Worm (Caenorhabditis elegans): ENCODE results near the gene acr-24.

The acr-24 gene

ce11 chrIV:15472387-15472859, 24.9 kb upstream of the acr-24 start, which contains the start of gene Y73F8A.27:
TSS of gene Y73F8A.27 (plus strand) at chrIV:15472809.
- peak; percentile 84 for TF ChIP-seq nhr-77 (tag; optimal IDR thresholded peaks at IDR 0.05)
- peak; percentile 78 for TF ChIP-seq zip-4 (GFP tag; optimal IDR thresholded peaks at IDR 0.05)
- peak; percentile 90 for TF ChIP-seq irx-1 (tag; optimal IDR thresholded peaks at IDR 0.05)
- peak; percentile 51 for TF ChIP-seq mef-2 (tag; optimal IDR thresholded peaks at IDR 0.05)
- TF ChIP-seq lin-39 (tag; optimal IDR thresholded peaks at IDR 0.05) = peak; percentile 93
- peak; percentile 89 for TF ChIP-seq ceh-88 (GFP tag; IDR thresholded peaks at IDR 0.05)
- TF ChIP-seq lin-35 (GFP tag; optimal IDR thresholded peaks at IDR 0.05) = peak; percentile 82 to 91
- no peak for TF ChIP-seq hlh-17 (GFP tag; optimal IDR thresholded peaks at IDR 0.05; ENCODE audit: borderline replicate concordance)
- TF ChIP-seq ceh-82 (tag; optimal IDR thresholded peaks at IDR 0.05) = peak; percentile 90 to 93 (median 93)
- TF ChIP-seq xbp-1 (tag; optimal IDR thresholded peaks at IDR 0.05) = peak; percentile 95
- TF ChIP-seq mab-9 (GFP tag; IDR thresholded peaks at IDR 0.05) = peak; percentile 83
- TF ChIP-seq blmp-1 (tag; optimal IDR thresholded peaks at IDR 0.05) = peak; percentile 76
- TF ChIP-seq efl-1 (optimal IDR thresholded peaks at IDR 0.05) = peak; percentile 89 to 94
- peak; percentile 81 to 98 for TF ChIP-seq efl-1 (GFP tag; optimal IDR thresholded peaks at IDR 0.05 in 1 of 2)
- TF ChIP-seq nhr-76 (tag; optimal IDR thresholded peaks at IDR 0.05) = no peak
- TF ChIP-seq egl-27 (tag; optimal IDR thresholded peaks at IDR 0.05) = no peak
- TF ChIP-seq lin-15B (tag; optimal IDR thresholded peaks at IDR 0.05) = peak; percentile 97
- TF ChIP-seq unc-30 (tag; optimal IDR thresholded peaks at IDR 0.05) = no peak
- TF ChIP-seq snpc-4 (tag; optimal IDR thresholded peaks at IDR 0.05) = peak; percentile 82
- TF ChIP-seq C34B4.2 (tag; optimal IDR thresholded peaks at IDR 0.05) = peak; percentile 47
- TF ChIP-seq snu-23 (GFP tag; optimal IDR thresholded peaks at IDR 0.05) = peak; percentile 97
- TF ChIP-seq lin-13 (GFP tag; optimal IDR thresholded peaks at IDR 0.05) = peak; percentile 93
- TF ChIP-seq nhr-237 (tag; optimal IDR thresholded peaks at IDR 0.05) = peak; percentile 76
- TF ChIP-seq grh-1 (GFP tag; IDR thresholded peaks at IDR 0.05) = peak; percentile 89
- TF ChIP-seq nhr-71 (tag; optimal IDR thresholded peaks at IDR 0.05) = peak; percentile 97
- peak; percentile 79 to 86 (median 85) for TF ChIP-seq dpl-1 (GFP tag; optimal IDR thresholded peaks at IDR 0.05)
- TF ChIP-seq pqm-1 (tag; optimal IDR thresholded peaks at IDR 0.05) = no peak
- peak; percentile 93 for TF ChIP-seq egl-13 (tag; optimal IDR thresholded peaks at IDR 0.05)
- peak; percentile 4 for TF ChIP-seq fkh-4 (tag; optimal IDR thresholded peaks at IDR 0.05; ENCODE audit: borderline replicate concordance)
- TF ChIP-seq skn-1 (tag; optimal IDR thresholded peaks at IDR 0.05) = peak; percentile 94
- TF ChIP-seq pag-3 (tag; optimal IDR thresholded peaks at IDR 0.05; ENCODE audit: borderline replicate concordance, insufficient read depth) = no peak
- TF ChIP-seq pax-3 (tag; optimal IDR thresholded peaks at IDR 0.05) = peak; percentile 83
- TF ChIP-seq mep-1 (tag; optimal IDR thresholded peaks at IDR 0.05) = peak; percentile 97
- peak; percentile 65 for TF ChIP-seq aha-1 (tag; optimal IDR thresholded peaks at IDR 0.05)
- no peak for TF ChIP-seq ama-1 (optimal IDR thresholded peaks at IDR 0.05)
- peak; percentile 81 for TF ChIP-seq elt-2 (tag; optimal IDR thresholded peaks at IDR 0.05)
- TF ChIP-seq ceh-90 (tag; optimal IDR thresholded peaks at IDR 0.05) = peak; percentile 35
- peak; percentile 61 for TF ChIP-seq aly-2 (tag; optimal IDR thresholded peaks at IDR 0.05)
- TF ChIP-seq ztf-11 (tag; optimal IDR thresholded peaks at IDR 0.05) = peak; percentile 7 to 79
- no peak for TF ChIP-seq tlp-1 (tag; optimal IDR thresholded peaks at IDR 0.05)
- TF ChIP-seq zag-1 (tag; optimal IDR thresholded peaks at IDR 0.05) = peak; percentile 45
- TF ChIP-seq lin-14 (GFP tag; optimal IDR thresholded peaks at IDR 0.05) = peak; percentile 95
- TF ChIP-seq ceh-63 (GFP tag; optimal IDR thresholded peaks at IDR 0.05) = no peak
- TF ChIP-seq lsy-2 (tag; optimal IDR thresholded peaks at IDR 0.05) = peak; percentile 95
- peak; percentile 7 for TF ChIP-seq efl-3 (GFP tag; optimal IDR thresholded peaks at IDR 0.05)
- peak; percentile 92 for TF ChIP-seq rnt-1 (tag; optimal IDR thresholded peaks at IDR 0.05)
- peak; percentile 61 for TF ChIP-seq F16B12.6 (tag; optimal IDR thresholded peaks at IDR 0.05)
- TF ChIP-seq fkh-10 (GFP tag; optimal IDR thresholded peaks at IDR 0.05) = peak; percentile 80
- peak; percentile 72 for TF ChIP-seq C04F5.9 (tag; optimal IDR thresholded peaks at IDR 0.05)
- no peak for TF ChIP-seq Y116A8C.19 (tag; optimal IDR thresholded peaks at IDR 0.05; ENCODE audit: borderline replicate concordance)
- TF ChIP-seq tbx-2 (tag; optimal IDR thresholded peaks at IDR 0.05) = peak; percentile 95
- TF ChIP-seq ets-5 (GFP tag; IDR thresholded peaks at IDR 0.05) = no peak
- peak in 1 of 2 experiments; percentile 76 for TF ChIP-seq mdl-1 (tag; optimal IDR thresholded peaks at IDR 0.05)

Data from whole organism, L1 larva.